Worm (Caenorhabditis elegans) whole organism, mixed stage, embryonic: ENCODE results near the gene ifd-1.
A peak's percentile ranks its signal among the peaks of the same experiment; 100 is the strongest.

Source experiments
- M03D4.4 ChIP-seq: sonication (generic microtip); optimal IDR thresholded peaks from 2 replicates; lab custom pipeline; 2017; ENCODE audit warnings: mild to moderate bottlenecking, missing genetic modification characterization, missing compliant biosample characterization
- bed-3 ChIP-seq: fragments of 200-800 bp; sonication (Bioruptor generic); optimal IDR thresholded peaks from 3 replicates; lab custom pipeline; 2018; ENCODE audit warnings: mild to moderate bottlenecking, missing genetic modification characterization, moderate library complexity, missing compliant biosample characterization
- blmp-1 ChIP-seq: fragments of 150-350 bp; optimal IDR thresholded peaks from 2 replicates; lab custom pipeline; 2014; ENCODE audit warnings: missing biosample characterization, missing genetic modification characterization
- ceh-39 ChIP-seq: fragments of 150-350 bp; optimal IDR thresholded peaks from 2 replicates; lab custom pipeline; 2014; ENCODE audit warnings: missing biosample characterization, missing genetic modification characterization
- ceh-43 ChIP-seq: fragments of 200-800 bp; sonication (Bioruptor generic); optimal IDR thresholded peaks from 2 replicates; lab custom pipeline; 2018; ENCODE audit warnings: mild to moderate bottlenecking, missing genetic modification characterization, moderate library complexity, missing compliant biosample characterization
- ceh-83 ChIP-seq: fragments of 200-800 bp; sonication (Bioruptor generic); optimal IDR thresholded peaks from 2 replicates; lab custom pipeline; 2018; ENCODE audit warnings: mild to moderate bottlenecking, missing genetic modification characterization, missing compliant biosample characterization
- ces-1 ChIP-seq: fragments of 150-350 bp; optimal IDR thresholded peaks from 2 replicates; lab custom pipeline; 2014; ENCODE audit warnings: missing biosample characterization, missing genetic modification reagents, missing genetic modification characterization
- cnd-1 ChIP-seq: fragments of 200-800 bp; sonication (Bioruptor generic); optimal IDR thresholded peaks from 2 replicates; lab custom pipeline; 2018; ENCODE audit warnings: mild to moderate bottlenecking, missing genetic modification characterization, missing compliant biosample characterization
- drap-1 ChIP-seq: fragments of 200-800 bp; sonication (Bioruptor generic); optimal IDR thresholded peaks from 3 replicates; lab custom pipeline; 2018; ENCODE audit warnings: mild to moderate bottlenecking, missing genetic modification characterization, missing compliant biosample characterization
- elt-1 ChIP-seq: sonication (generic microtip); optimal IDR thresholded peaks from 2 replicates; lab custom pipeline; 2017; ENCODE audit warnings: missing genetic modification characterization, mild to moderate bottlenecking, missing compliant biosample characterization, antibody characterized with exemption, moderate library complexity, borderline replicate concordance; ENCODE audit not compliant: insufficient read depth
- elt-3 ChIP-seq: fragments of 150-350 bp; optimal IDR thresholded peaks from 2 replicates; lab custom pipeline; 2014; ENCODE audit warnings: missing biosample characterization, missing genetic modification characterization
- flh-1 ChIP-seq: fragments of 200-800 bp; sonication (Bioruptor generic); optimal IDR thresholded peaks from 2 replicates; lab custom pipeline; 2018; ENCODE audit warnings: mild to moderate bottlenecking, missing genetic modification characterization, moderate library complexity, missing compliant biosample characterization
- ham-2 ChIP-seq: fragments of 200-800 bp; sonication (Bioruptor generic); optimal IDR thresholded peaks from 2 replicates; lab custom pipeline; 2018; ENCODE audit warnings: mild to moderate bottlenecking, missing genetic modification characterization, missing compliant biosample characterization
- hlh-1 ChIP-seq: fragments of 150-350 bp; optimal IDR thresholded peaks from 2 replicates; lab custom pipeline; 2014; ENCODE audit warnings: missing biosample characterization, missing genetic modification reagents, missing genetic modification characterization
- lin-13 ChIP-seq: fragments of 150-350 bp; optimal IDR thresholded peaks from 2 replicates; lab custom pipeline; 2014; ENCODE audit warnings: missing biosample characterization, missing genetic modification characterization
- lin-32 ChIP-seq: fragments of 200-800 bp; sonication (Bioruptor generic); optimal IDR thresholded peaks from 2 replicates; lab custom pipeline; 2018; ENCODE audit warnings: mild to moderate bottlenecking, missing genetic modification characterization, missing compliant biosample characterization
- lsy-2 ChIP-seq: fragments of 150-350 bp; optimal IDR thresholded peaks from 2 replicates; lab custom pipeline; 2014; ENCODE audit warnings: missing biosample characterization, missing genetic modification characterization
- mab-5 ChIP-seq: fragments of 150-350 bp; optimal IDR thresholded peaks from 2 replicates; lab custom pipeline; 2014; ENCODE audit warnings: missing biosample characterization, missing genetic modification characterization
- mep-1 ChIP-seq: fragments of 150-350 bp; optimal IDR thresholded peaks from 2 replicates; lab custom pipeline; 2017; ENCODE audit warnings: missing biosample characterization, missing genetic modification reagents, missing genetic modification characterization, inconsistent platforms
- mls-2 ChIP-seq: sonication (generic microtip); optimal IDR thresholded peaks from 2 replicates; lab custom pipeline; 2016; ENCODE audit warnings: mild to moderate bottlenecking, missing genetic modification characterization, moderate library complexity, missing compliant biosample characterization
- nhr-12 ChIP-seq: fragments of 150-350 bp; optimal IDR thresholded peaks from 2 replicates; lab custom pipeline; 2014; ENCODE audit warnings: missing biosample characterization, missing genetic modification characterization
- nhr-2 ChIP-seq: fragments of 150-350 bp; optimal IDR thresholded peaks from 2 replicates; lab custom pipeline; 2014; ENCODE audit warnings: missing biosample characterization, missing genetic modification characterization
- nhr-237 ChIP-seq: fragments of 150-350 bp; optimal IDR thresholded peaks from 2 replicates; lab custom pipeline; 2014; ENCODE audit warnings: missing biosample characterization, missing genetic modification characterization
- nhr-28 ChIP-seq: fragments of 150-350 bp; optimal IDR thresholded peaks from 2 replicates; lab custom pipeline; 2014; ENCODE audit warnings: missing biosample characterization, missing genetic modification characterization
- nhr-76 ChIP-seq: sonication (generic microtip); optimal IDR thresholded peaks from 2 replicates; lab custom pipeline; 2017; ENCODE audit warnings: missing biosample characterization, missing genetic modification characterization
- pha-4 ChIP-seq: fragments of 150-350 bp; optimal IDR thresholded peaks from 2 replicates; lab custom pipeline; 2018; ENCODE audit warnings: missing biosample characterization, missing genetic modification reagents, missing genetic modification characterization
- sem-2 ChIP-seq: fragments of 200-800 bp; sonication (Bioruptor generic); optimal IDR thresholded peaks from 2 replicates; lab custom pipeline; 2018; ENCODE audit warnings: mild to moderate bottlenecking, missing genetic modification characterization, missing compliant biosample characterization
- snpc-4 ChIP-seq: fragments of 150-350 bp; optimal IDR thresholded peaks from 2 replicates; lab custom pipeline; 2014; ENCODE audit warnings: missing biosample characterization, missing genetic modification characterization
- sptf-1 ChIP-seq: sonication (generic microtip); optimal IDR thresholded peaks from 2 replicates; lab custom pipeline; 2017; ENCODE audit warnings: mild to moderate bottlenecking, missing genetic modification characterization, moderate library complexity, missing compliant biosample characterization
- tbx-8 ChIP-seq: fragments of 200-800 bp; sonication (Bioruptor generic); optimal IDR thresholded peaks from 2 replicates; lab custom pipeline; 2018; ENCODE audit warnings: mild to moderate bottlenecking, missing genetic modification characterization, moderate library complexity, missing compliant biosample characterization
- unc-120 ChIP-seq: sonication (generic microtip); optimal IDR thresholded peaks from 2 replicates; lab custom pipeline; 2017; ENCODE audit warnings: missing genetic modification characterization, missing compliant biosample characterization; ENCODE audit not compliant: poor library complexity, severe bottlenecking
- unc-39 ChIP-seq: fragments of 150-350 bp; optimal IDR thresholded peaks from 2 replicates; lab custom pipeline; 2014; ENCODE audit warnings: missing biosample characterization, missing genetic modification characterization
- unc-62 ChIP-seq: fragments of 150-350 bp; optimal IDR thresholded peaks from 2 replicates; lab custom pipeline; 2014; ENCODE audit warnings: missing biosample characterization, missing genetic modification reagents, missing genetic modification characterization
- zip-8 ChIP-seq: fragments of 150-350 bp; optimal IDR thresholded peaks from 2 replicates; lab custom pipeline; 2014; ENCODE audit warnings: missing biosample characterization, missing genetic modification characterization
- ztf-11 ChIP-seq: fragments of 150-350 bp; optimal IDR thresholded peaks from 2 replicates; lab custom pipeline; 2014; ENCODE audit warnings: missing biosample characterization, missing genetic modification characterization

Gene ifd-1

DNA sequence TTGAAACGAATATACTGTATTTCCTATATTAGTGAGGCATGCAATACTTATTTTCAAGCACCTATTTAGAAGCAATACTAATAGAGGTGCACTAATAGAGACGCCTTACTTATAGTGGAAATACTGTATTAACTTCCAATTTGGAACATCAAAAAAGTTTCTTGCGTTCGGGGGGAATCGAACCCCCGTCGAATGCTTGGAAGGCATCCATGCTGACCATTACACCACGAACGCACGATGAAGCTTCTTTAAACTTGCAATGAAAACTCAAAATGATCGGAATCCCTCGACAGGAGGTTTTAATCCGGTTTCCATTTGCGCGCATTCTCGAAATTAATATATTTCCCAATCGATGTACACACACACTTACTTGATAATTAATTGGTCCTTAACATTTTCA is 13.9 kb upstream of the ifd-1 start:
- no peak for TF ChIP-seq ceh-43 (GFP tag; lab: Kevin White, UChicago)

DNA sequence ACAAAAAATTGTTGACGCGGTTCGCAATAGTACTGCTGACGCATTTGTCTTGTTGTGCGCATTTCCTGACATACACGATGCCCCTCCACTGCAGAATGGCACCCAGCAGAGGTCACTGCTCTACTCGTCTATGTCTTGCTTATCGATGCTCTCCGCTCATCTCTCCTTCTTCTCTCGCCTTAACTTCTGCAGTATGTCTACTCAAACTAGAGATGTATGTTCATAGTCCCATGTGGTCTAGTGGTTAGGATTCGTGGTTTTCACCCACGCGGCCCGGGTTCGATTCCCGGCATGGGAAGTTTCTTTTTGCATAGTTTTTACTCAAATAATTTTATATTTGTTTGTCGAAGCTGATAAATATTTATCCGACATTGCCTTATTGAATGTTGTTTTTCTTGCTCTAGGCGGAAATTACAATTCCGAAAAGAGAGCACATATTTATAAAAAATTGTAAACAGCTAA is 11.7 kb upstream of the ifd-1 start, which contains the start of gene C28G1.2:
Gene C28G1.2, plus strand, starts transcription at position 130 of the 462 bp plus-strand sequence.
- peak; percentile 69 for TF ChIP-seq ceh-39 (tag; lab: Kevin White, UChicago)
- peak; percentile 94 for TF ChIP-seq flh-1
- peak; percentile 78 for TF ChIP-seq mep-1 (tag; lab: Kevin White, UChicago)
- TF ChIP-seq unc-62 (GFP tag; lab: Kevin White, UChicago), result peak; percentile 69
- TF ChIP-seq nhr-237 (tag; lab: Kevin White, UChicago), result peak; percentile 89
- peak; percentile 68 for TF ChIP-seq nhr-12 (tag; lab: Kevin White, UChicago)
- peak; percentile 97 for TF ChIP-seq M03D4.4 (tag; lab: Kevin White, UChicago)
- TF ChIP-seq sptf-1 (tag; lab: Kevin White, UChicago), result peak; percentile 98
- peak; percentile 90 for TF ChIP-seq bed-3 (GFP tag; lab: Kevin White, UChicago)
- TF ChIP-seq unc-120 (tag; lab: Kevin White, UChicago), result peak; percentile 98
- peak; percentile 51 for TF ChIP-seq ztf-11 (tag; lab: Kevin White, UChicago)
- TF ChIP-seq lsy-2, result peak; percentile 79
- TF ChIP-seq unc-39 (tag; lab: Kevin White, UChicago), result peak; percentile 88
- TF ChIP-seq elt-3, result peak; percentile 15
- TF ChIP-seq mab-5, result peak; percentile 1
- peak; percentile 97 for TF ChIP-seq cnd-1 (tag; lab: Kevin White, UChicago)
- peak; percentile 93 for TF ChIP-seq lin-32 (GFP tag; lab: Kevin White, UChicago)
- TF ChIP-seq snpc-4 (tag; lab: Kevin White, UChicago), result no peak
- TF ChIP-seq drap-1 (GFP tag; lab: Kevin White, UChicago), result peak; percentile 98
- TF ChIP-seq ceh-83, result peak; percentile 98
- peak; percentile 28 for TF ChIP-seq nhr-2 (tag; lab: Kevin White, UChicago)
- TF ChIP-seq mls-2 (tag; lab: Kevin White, UChicago), result peak; percentile 99
- TF ChIP-seq lin-13 (tag; lab: Kevin White, UChicago), result peak; percentile 72
- TF ChIP-seq hlh-1 (tag; lab: Kevin White, UChicago), result peak; percentile 69
- peak; percentile 65 for TF ChIP-seq pha-4 (tag; lab: Kevin White, UChicago)
- peak; percentile 67 for TF ChIP-seq nhr-28 (tag; lab: Kevin White, UChicago)
- no peak for TF ChIP-seq zip-8 (tag; lab: Kevin White, UChicago)
- TF ChIP-seq ceh-43 (GFP tag; lab: Kevin White, UChicago), result peak; percentile 94
- peak; percentile 78 for TF ChIP-seq ces-1 (GFP tag; lab: Kevin White, UChicago)
- peak; percentile 93 for TF ChIP-seq ham-2 (GFP tag; lab: Kevin White, UChicago)
- TF ChIP-seq nhr-76, result no peak
- peak; percentile 94 for TF ChIP-seq tbx-8
- peak; percentile 21 for TF ChIP-seq blmp-1
- peak; percentile 33 for TF ChIP-seq elt-1 (tag; lab: Kevin White, UChicago)
- TF ChIP-seq sem-2 (GFP tag; lab: Kevin White, UChicago), result peak; percentile 92

DNA sequence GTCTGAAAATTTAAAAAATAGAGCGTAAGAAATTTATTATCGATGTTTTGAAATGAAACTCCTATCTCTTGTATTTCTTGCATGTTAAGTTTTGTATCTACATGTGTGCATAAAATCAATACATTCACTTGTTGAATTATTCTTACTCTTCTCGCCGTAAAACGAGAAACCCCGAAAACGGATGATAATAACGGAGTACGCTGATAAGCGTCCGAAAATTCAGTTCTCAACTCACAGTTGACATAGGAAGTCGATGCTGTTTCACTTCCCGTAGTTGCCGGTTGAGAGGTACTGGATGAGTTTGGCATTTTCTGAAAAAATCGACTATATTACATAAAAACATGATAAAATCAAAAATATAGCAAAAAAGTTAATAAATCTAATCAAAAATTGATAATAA is 11.2 kb upstream of the ifd-1 start, which contains the start of gene sec-15:
Gene sec-15, minus strand, starts transcription at position 311 of the 400 bp plus-strand sequence.
- TF ChIP-seq elt-3, result no peak
- TF ChIP-seq blmp-1, result no peak
- no peak for TF ChIP-seq cnd-1 (tag; lab: Kevin White, UChicago)
- TF ChIP-seq snpc-4 (tag; lab: Kevin White, UChicago), result no peak
- TF ChIP-seq nhr-76, result no peak
- no peak for TF ChIP-seq ham-2 (GFP tag; lab: Kevin White, UChicago)
- no peak for TF ChIP-seq M03D4.4 (tag; lab: Kevin White, UChicago)

DNA sequence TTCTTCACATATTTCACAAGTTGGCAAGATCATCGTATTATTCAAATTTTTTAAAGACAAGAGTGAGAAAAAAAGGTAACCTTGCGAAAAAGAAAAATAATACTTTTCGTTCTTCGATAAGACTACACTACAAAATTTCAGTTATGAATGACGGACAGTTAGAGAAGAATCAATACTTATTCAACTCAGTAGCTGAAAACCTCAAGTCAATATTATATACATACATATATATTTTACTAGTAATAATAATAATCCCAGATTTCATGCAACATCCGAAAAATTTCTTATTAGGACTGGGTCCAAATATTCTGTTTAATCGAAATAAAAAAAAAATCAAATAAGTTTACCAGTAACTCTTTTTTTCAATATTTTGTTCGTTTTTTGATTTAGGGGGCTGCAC is 6.9 kb upstream of the ifd-1 start, which contains the start of gene C28G1.6:
Gene C28G1.6, minus strand, starts transcription at position 101 of the 400 bp plus-strand sequence.
- TF ChIP-seq nhr-237 (tag; lab: Kevin White, UChicago) (no peak), ztf-11 (tag; lab: Kevin White, UChicago) (no peak), nhr-12 (tag; lab: Kevin White, UChicago) (no peak), tbx-8 (no peak), nhr-2 (tag; lab: Kevin White, UChicago) (no peak), M03D4.4 (tag; lab: Kevin White, UChicago) (no peak), ces-1 (GFP tag; lab: Kevin White, UChicago) (no peak)
